Worm (Caenorhabditis elegans) whole organism, late embryonic: ENCODE results near the gene fubl-3.

Source experiments
- K09A11.1 ChIP-seq: sonication (generic microtip); optimal IDR thresholded peaks from 2 replicates; lab custom pipeline; 2017; ENCODE audit warnings: antibody characterized with exemption, mild to moderate bottlenecking, missing genetic modification characterization, missing compliant biosample characterization; ENCODE audit not compliant: insufficient read depth
- T23F11.4 ChIP-seq: fragments of 200-800 bp; sonication (Bioruptor generic); optimal IDR thresholded peaks from 2 replicates; lab custom pipeline; 2018; ENCODE audit warnings: mild to moderate bottlenecking, missing genetic modification characterization, missing compliant biosample characterization
- ama-1 ChIP-seq: fragments of 150-350 bp; optimal IDR thresholded peaks from 2 replicates; lab custom pipeline; 2014
- ceh-18 ChIP-seq: sonication (generic microtip); optimal IDR thresholded peaks from 2 replicates; lab custom pipeline; 2016; ENCODE audit warnings: missing genetic modification characterization, missing compliant biosample characterization
- ceh-19 ChIP-seq: fragments of 200-800 bp; sonication (Bioruptor generic); optimal IDR thresholded peaks from 2 replicates; lab custom pipeline; 2018; ENCODE audit warnings: mild to moderate bottlenecking, missing genetic modification characterization, missing compliant biosample characterization
- ceh-24 ChIP-seq: sonication (generic microtip); optimal IDR thresholded peaks from 2 replicates; lab custom pipeline; 2016; ENCODE audit warnings: mild to moderate bottlenecking, missing genetic modification characterization, missing compliant biosample characterization
- ceh-31 ChIP-seq: sonication (generic microtip); optimal IDR thresholded peaks from 2 replicates; lab custom pipeline; 2016; ENCODE audit warnings: missing genetic modification characterization, missing compliant biosample characterization
- ceh-9 ChIP-seq: sonication (generic microtip); optimal IDR thresholded peaks from 2 replicates; lab custom pipeline; 2016; ENCODE audit warnings: mild to moderate bottlenecking, missing genetic modification characterization, inconsistent platforms, missing compliant biosample characterization
- che-1 ChIP-seq: sonication (generic microtip); optimal IDR thresholded peaks from 2 replicates; lab custom pipeline; 2016; ENCODE audit warnings: mild to moderate bottlenecking, missing genetic modification characterization, missing compliant biosample characterization
- dmd-4 ChIP-seq: sonication (generic microtip); optimal IDR thresholded peaks from 2 replicates; lab custom pipeline; 2016; ENCODE audit warnings: borderline replicate concordance, missing genetic modification characterization, missing compliant biosample characterization
- elt-4 ChIP-seq: sonication (generic microtip); optimal IDR thresholded peaks from 2 replicates; lab custom pipeline; 2016; ENCODE audit warnings: missing genetic modification characterization, missing compliant biosample characterization
- eyg-1 ChIP-seq: sonication (generic microtip); optimal IDR thresholded peaks from 2 replicates; lab custom pipeline; 2016; ENCODE audit warnings: missing genotype, missing genetic modification characterization, missing compliant biosample characterization
- fkh-10 ChIP-seq: fragments of 150-350 bp; optimal IDR thresholded peaks from 2 replicates; lab custom pipeline; 2014; ENCODE audit warnings: missing biosample characterization, missing genetic modification reagents, missing genetic modification characterization
- gmeb-2 ChIP-seq: sonication (generic microtip); optimal IDR thresholded peaks from 2 replicates; lab custom pipeline; 2016; ENCODE audit warnings: missing genetic modification characterization, inconsistent platforms, missing compliant biosample characterization
- hlh-13 ChIP-seq: fragments of 200-800 bp; sonication (Bioruptor generic); optimal IDR thresholded peaks from 2 replicates; lab custom pipeline; 2018; ENCODE audit warnings: mild to moderate bottlenecking, missing genetic modification characterization, missing compliant biosample characterization
- hlh-15 ChIP-seq: sonication (generic microtip); optimal IDR thresholded peaks from 2 replicates; lab custom pipeline; 2016; ENCODE audit warnings: missing genetic modification characterization, missing compliant biosample characterization
- hlh-30 ChIP-seq: sonication (generic microtip); optimal IDR thresholded peaks from 2 replicates; lab custom pipeline; 2017; ENCODE audit warnings: antibody characterized with exemption, missing genetic modification characterization, missing compliant biosample characterization; ENCODE audit not compliant: insufficient read depth
- hlh-8 ChIP-seq: sonication (generic microtip); optimal IDR thresholded peaks from 2 replicates; lab custom pipeline; 2016; ENCODE audit warnings: missing genotype, missing genetic modification characterization, missing compliant biosample characterization
- lim-6 ChIP-seq: sonication (generic microtip); optimal IDR thresholded peaks from 2 replicates; lab custom pipeline; 2016; ENCODE audit warnings: missing genetic modification characterization, missing compliant biosample characterization
- lin-11 ChIP-seq: fragments of 200-800 bp; sonication (Bioruptor generic); optimal IDR thresholded peaks from 2 replicates; lab custom pipeline; 2018; ENCODE audit warnings: mild to moderate bottlenecking, missing genetic modification characterization, missing compliant biosample characterization
- madf-2 ChIP-seq: sonication (generic microtip); optimal IDR thresholded peaks from 2 replicates; lab custom pipeline; 2017; ENCODE audit warnings: missing genetic modification characterization, missing compliant biosample characterization
- nfya-1 ChIP-seq: sonication (generic microtip); optimal IDR thresholded peaks from 2 replicates; lab custom pipeline; 2017; ENCODE audit warnings: missing genetic modification characterization, mild to moderate bottlenecking, missing compliant biosample characterization, antibody characterized with exemption, moderate library complexity
- nhr-232 ChIP-seq: sonication (generic microtip); optimal IDR thresholded peaks from 2 replicates; lab custom pipeline; 2016; ENCODE audit warnings: missing genetic modification characterization, missing compliant biosample characterization
- odd-2 ChIP-seq: sonication (generic microtip); optimal IDR thresholded peaks from 2 replicates; lab custom pipeline; 2017; ENCODE audit warnings: antibody characterized with exemption, mild to moderate bottlenecking, missing genetic modification characterization, missing compliant biosample characterization
- pat-9 ChIP-seq: fragments of 200-800 bp; sonication (Bioruptor generic); optimal IDR thresholded peaks from 2 replicates; lab custom pipeline; 2018; ENCODE audit warnings: mild to moderate bottlenecking, missing genetic modification characterization, moderate library complexity, missing compliant biosample characterization
- pha-2 ChIP-seq: sonication (generic microtip); optimal IDR thresholded peaks from 2 replicates; lab custom pipeline; 2017; ENCODE audit warnings: mild to moderate bottlenecking, missing genetic modification characterization, missing compliant biosample characterization
- pqm-1 ChIP-seq: sonication (generic microtip); optimal IDR thresholded peaks from 2 replicates; lab custom pipeline; 2016; ENCODE audit warnings: missing genetic modification characterization, missing compliant biosample characterization
- ref-2 ChIP-seq: sonication (generic microtip); optimal IDR thresholded peaks from 2 replicates; lab custom pipeline; 2016; ENCODE audit warnings: missing genetic modification characterization, missing compliant biosample characterization
- sdc-2 ChIP-seq: sonication (generic microtip); optimal IDR thresholded peaks from 2 replicates; lab custom pipeline; 2016; ENCODE audit warnings: missing genotype, missing genetic modification characterization, missing compliant biosample characterization
- sox-2 ChIP-seq: fragments of 200-800 bp; sonication (Bioruptor generic); IDR thresholded peaks from 2 replicates; pipeline ENCODE4 v1.3.6; 2022; ENCODE audit warnings: missing genetic modification reagents, missing genetic modification characterization, missing compliant biosample characterization
- unc-42 ChIP-seq: sonication (generic microtip); optimal IDR thresholded peaks from 2 replicates; lab custom pipeline; 2016; ENCODE audit warnings: missing genotype, missing genetic modification characterization, missing compliant biosample characterization

The fubl-3 gene

ce11 chrX:17423894-17424594 lies 10.2 kb upstream of the fubl-3 start:
- TF ChIP-seq nfya-1 (tag; lab: Kevin White, UChicago) (no peak), ceh-9 (tag; lab: Kevin White, UChicago) (no peak)

ce11 chrX:17424595-17424913 lies 9.7 kb upstream of the fubl-3 start:
- TF ChIP-seq hlh-15 (tag; lab: Kevin White, UChicago) = no peak
- TF ChIP-seq ama-1 (lab: Kevin White, UChicago) = no peak
- TF ChIP-seq madf-2 (tag; lab: Kevin White, UChicago) = no peak
- no peak for TF ChIP-seq ceh-24
- TF ChIP-seq pat-9 (tag; lab: Kevin White, UChicago) = no peak
- TF ChIP-seq sdc-2 (tag; lab: Kevin White, UChicago) = no peak
- TF ChIP-seq ceh-19 (GFP tag; lab: Kevin White, UChicago) = no peak
- no peak for TF ChIP-seq pha-2 (tag; lab: Kevin White, UChicago)
- TF ChIP-seq che-1 = no peak
- no peak for TF ChIP-seq hlh-8 (tag; lab: Kevin White, UChicago)
- no peak for TF ChIP-seq unc-42 (tag; lab: Kevin White, UChicago)
- TF ChIP-seq fkh-10 (GFP tag; lab: Kevin White, UChicago) = no peak
- TF ChIP-seq nhr-232 (tag; lab: Kevin White, UChicago) = no peak
- TF ChIP-seq gmeb-2 (tag; lab: Kevin White, UChicago) = no peak
- no peak for TF ChIP-seq K09A11.1 (tag; lab: Kevin White, UChicago)

DNA sequence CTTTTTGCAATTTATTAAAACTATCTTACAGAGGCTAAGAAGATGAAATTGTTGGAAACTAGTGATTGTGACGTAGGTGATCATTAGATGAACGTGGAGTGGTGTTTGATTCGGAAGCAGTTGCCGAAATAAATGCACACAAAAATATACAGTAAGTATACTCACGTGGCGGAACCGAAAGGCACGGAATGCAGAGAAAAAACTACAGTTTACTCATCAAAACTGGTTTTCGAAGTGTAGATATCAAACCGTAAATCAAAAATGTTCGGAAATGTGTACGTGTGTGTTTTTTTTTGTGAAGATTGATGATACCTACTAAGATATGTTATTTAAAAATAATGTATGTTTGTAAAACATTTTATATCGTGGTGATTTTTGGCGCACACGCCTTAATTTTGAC lies 7.5 kb upstream of the fubl-3 start:
- TF ChIP-seq pat-9 (tag; lab: Kevin White, UChicago) (no peak), T23F11.4 (GFP tag; lab: Kevin White, UChicago) (no peak), lim-6 (no peak), ceh-9 (tag; lab: Kevin White, UChicago) (no peak), eyg-1 (no peak), hlh-8 (tag; lab: Kevin White, UChicago) (no peak), ceh-19 (GFP tag; lab: Kevin White, UChicago) (no peak), fkh-10 (GFP tag; lab: Kevin White, UChicago) (no peak), hlh-13 (GFP tag; lab: Kevin White, UChicago) (no peak)
- TF ChIP-seq, all 69 proteins: peak for 0

DNA sequence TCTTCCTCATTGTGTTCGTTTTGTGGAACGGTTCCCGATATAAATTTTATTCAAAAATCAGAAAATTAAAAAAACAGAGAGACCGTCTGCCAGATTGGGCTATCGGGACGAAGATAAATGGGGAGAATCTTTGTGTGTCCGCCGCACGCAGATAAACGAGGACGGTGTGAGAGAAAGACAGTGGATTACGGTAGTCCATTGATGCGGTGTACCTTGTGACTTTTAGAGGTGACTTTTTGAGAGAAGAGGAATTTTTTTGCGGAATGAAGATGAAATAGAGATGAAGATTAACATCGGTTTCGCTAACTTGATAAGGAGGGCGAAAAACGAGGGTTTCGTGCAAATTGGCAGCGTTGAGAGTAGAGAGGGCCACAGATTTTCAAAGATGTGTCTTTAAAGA lies 6.5 kb upstream of the fubl-3 start:
- TF ChIP-seq hlh-13 (GFP tag; lab: Kevin White, UChicago) (no peak), dmd-4 (tag; lab: Kevin White, UChicago) (no peak), odd-2 (tag; lab: Kevin White, UChicago) (no peak), ref-2 (tag; lab: Kevin White, UChicago) (no peak), K09A11.1 (tag; lab: Kevin White, UChicago) (no peak), T23F11.4 (GFP tag; lab: Kevin White, UChicago) (no peak), elt-4 (tag; lab: Kevin White, UChicago) (no peak), ceh-18 (no peak), ceh-31 (tag; lab: Kevin White, UChicago) (no peak), hlh-30 (tag; lab: Kevin White, UChicago) (no peak), pqm-1 (no peak)

DNA sequence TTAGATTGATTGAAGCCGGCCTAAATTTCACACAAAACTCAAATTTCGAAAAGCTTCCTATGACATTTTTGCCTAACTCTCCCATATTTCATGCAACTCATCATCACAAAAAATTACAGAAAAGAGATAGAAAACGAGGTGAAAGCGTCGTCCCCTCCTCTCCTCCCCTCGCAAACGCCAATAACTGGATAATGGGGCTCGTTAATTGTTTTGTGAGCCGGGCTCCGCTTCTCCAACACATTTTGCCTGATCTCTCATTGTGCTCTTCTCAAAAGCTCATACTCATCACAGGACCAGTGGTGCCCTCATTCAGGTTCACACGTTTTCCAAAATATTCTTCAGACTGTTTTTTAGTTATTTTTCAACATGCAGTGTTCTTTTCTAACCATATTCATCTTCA lies 5.4 kb upstream of the fubl-3 start, which contains the start of gene pbo-6:
Gene pbo-6, plus strand, starts transcription at position 240 of the 400 bp plus-strand sequence.
- TF ChIP-seq pha-2 (tag; lab: Kevin White, UChicago) (no peak), sox-2 (GFP tag; lab: Robert Waterston, UW) (no peak), ceh-24 (no peak), lin-11 (tag; lab: Kevin White, UChicago) (no peak)
